Fruit fly (Drosophila melanogaster) whole organism, embryonic: Measurements from ENCODE around the gene enc.

Source experiments
- CG10274 ChIP-seq: fragments of 200-800 bp; sonication (Bioruptor generic); optimal IDR thresholded peaks from 3 replicates; lab custom pipeline; 2017; ENCODE audit warnings: missing biosample characterization, mild to moderate bottlenecking, missing genetic modification characterization
- CG11504 ChIP-seq: fragments of 200-800 bp; sonication (Bioruptor generic); optimal IDR thresholded peaks from 3 replicates; lab custom pipeline; 2019; ENCODE audit warnings: missing biosample characterization, mild to moderate bottlenecking, missing genetic modification characterization, moderate library complexity
- CG12744 ChIP-seq: fragments of 200-800 bp; sonication (Bioruptor generic); optimal IDR thresholded peaks from 2 replicates; lab custom pipeline; 2016; ENCODE audit warnings: missing biosample characterization, missing genetic modification characterization
- CG13296 ChIP-seq: fragments of 200-800 bp; sonication (Bioruptor generic); optimal IDR thresholded peaks from 3 replicates; lab custom pipeline; 2018; ENCODE audit warnings: missing biosample characterization, mild to moderate bottlenecking, missing genetic modification characterization
- CG13894 ChIP-seq: fragments of 200-800 bp; sonication (Bioruptor generic); optimal IDR thresholded peaks from 3 replicates; lab custom pipeline; 2018; ENCODE audit warnings: missing biosample characterization, mild to moderate bottlenecking, missing genetic modification characterization, moderate library complexity
- CG17385 ChIP-seq: fragments of 200-800 bp; sonication (Bioruptor generic); optimal IDR thresholded peaks from 3 replicates; lab custom pipeline; 2018; ENCODE audit warnings: missing biosample characterization, mild to moderate bottlenecking, missing genetic modification characterization
- CG18764 ChIP-seq: fragments of 200-800 bp; sonication (Bioruptor generic); optimal IDR thresholded peaks from 3 replicates; lab custom pipeline; 2016; ENCODE audit warnings: missing biosample characterization, missing genetic modification characterization
- CG30020 ChIP-seq: fragments of 200-800 bp; optimal IDR thresholded peaks from 2 replicates; lab custom pipeline; 2019; ENCODE audit warnings: missing biosample characterization, mild to moderate bottlenecking, missing genetic modification characterization, moderate library complexity
- CG3065 ChIP-seq: fragments of 200-800 bp; sonication (Bioruptor generic); optimal IDR thresholded peaks from 2 replicates; lab custom pipeline; 2016; ENCODE audit warnings: missing biosample characterization, missing genetic modification characterization
- CG4282 ChIP-seq: fragments of 200-800 bp; sonication (Bioruptor generic); optimal IDR thresholded peaks from 2 replicates; lab custom pipeline; 2016; ENCODE audit warnings: missing biosample characterization, missing genetic modification characterization
- CG43689 ChIP-seq: fragments of 200-800 bp; sonication (Bioruptor generic); IDR thresholded peaks from 2 replicates; pipeline ENCODE4 v1.3.6; 2022; ENCODE audit warnings: missing biosample characterization, missing genetic modification characterization
- CG4820 ChIP-seq: fragments of 200-800 bp; sonication (Bioruptor generic); optimal IDR thresholded peaks from 3 replicates; lab custom pipeline; 2016; ENCODE audit warnings: missing biosample characterization, missing genetic modification characterization
- CG7745 ChIP-seq: fragments of 200-800 bp; sonication (Bioruptor generic); optimal IDR thresholded peaks from 2 replicates; lab custom pipeline; 2018; ENCODE audit warnings: missing biosample characterization, mild to moderate bottlenecking, missing genetic modification characterization, moderate library complexity
- CG7786 ChIP-seq: fragments of 200-800 bp; sonication (Bioruptor generic); optimal IDR thresholded peaks from 2 replicates; lab custom pipeline; 2016; ENCODE audit warnings: missing biosample characterization, missing genetic modification characterization
- CG8924 ChIP-seq: fragments of 200-800 bp; optimal IDR thresholded peaks from 3 replicates; lab custom pipeline; 2019; ENCODE audit warnings: missing biosample characterization, mild to moderate bottlenecking, missing genetic modification characterization, moderate library complexity
- CG9727 ChIP-seq: fragments of 200-800 bp; sonication (Bioruptor generic); optimal IDR thresholded peaks from 3 replicates; lab custom pipeline; 2017; ENCODE audit warnings: missing biosample characterization, mild to moderate bottlenecking, missing genetic modification characterization
- CHES-1-like ChIP-seq: fragments of 200-800 bp; sonication (Bioruptor generic); optimal IDR thresholded peaks from 2 replicates; lab custom pipeline; 2016; ENCODE audit warnings: missing biosample characterization, missing genetic modification characterization
- CrebB ChIP-seq: fragments of 200-800 bp; sonication (Bioruptor generic); optimal IDR thresholded peaks from 3 replicates; lab custom pipeline; 2018; ENCODE audit warnings: missing biosample characterization, mild to moderate bottlenecking, missing genetic modification characterization
- D19B ChIP-seq: fragments of 200-800 bp; sonication (Bioruptor generic); optimal IDR thresholded peaks from 2 replicates; lab custom pipeline; 2017; ENCODE audit warnings: missing biosample characterization, mild to moderate bottlenecking, missing genetic modification characterization
- Dfd ChIP-seq, 2 experiments: fragments of >200 bp; optimal IDR thresholded peaks; 2 replicates each; lab custom pipeline; 2017; ENCODE audit warnings: missing biosample characterization in 2 of 2, missing genetic modification characterization in 2 of 2
- Doc2 ChIP-seq: fragments of 200-800 bp; sonication (Bioruptor generic); IDR thresholded peaks from 2 replicates; pipeline ENCODE4 v1.3.6; 2022; ENCODE audit warnings: missing biosample characterization, missing genetic modification characterization
- Dref ChIP-seq: fragments of 200-800 bp; sonication (Bioruptor generic); IDR thresholded peaks from 2 replicates; pipeline ENCODE4 v1.3.6; 2022; ENCODE audit warnings: missing biosample characterization, missing genetic modification characterization
- Drgx ChIP-seq: fragments of 200-800 bp; sonication (Bioruptor generic); IDR thresholded peaks from 2 replicates; pipeline ENCODE4 v1.3.6; 2022; ENCODE audit warnings: missing biosample characterization, missing genetic modification characterization
- H2.0 ChIP-seq: fragments of 200-800 bp; sonication (Bioruptor generic); IDR thresholded peaks from 2 replicates; pipeline ENCODE4 v1.3.6; 2022; ENCODE audit warnings: missing biosample characterization, missing genetic modification characterization
- HLH4C ChIP-seq: fragments of 200-800 bp; sonication (Bioruptor generic); IDR thresholded peaks from 3 replicates; pipeline ENCODE4 v1.3.6; 2022; ENCODE audit warnings: missing biosample characterization, missing genetic modification characterization; ENCODE audit not compliant: partially characterized antibody
- Med ChIP-seq: fragments of 200-800 bp; sonication (Bioruptor generic); peaks from one replicate; lab custom pipeline; 2016; ENCODE audit warnings: missing biosample characterization, missing genetic modification characterization, mild to moderate bottlenecking, inconsistent platforms, moderate library complexity
- Mes4 ChIP-seq: fragments of 200-800 bp; sonication (Bioruptor generic); optimal IDR thresholded peaks from 2 replicates; lab custom pipeline; 2016; ENCODE audit warnings: missing biosample characterization, missing genetic modification characterization
- Nf-YA ChIP-seq: fragments of 200-800 bp; sonication (Bioruptor generic); IDR thresholded peaks from 2 replicates; pipeline ENCODE4 v1.3.6; 2022; ENCODE audit warnings: missing biosample characterization, missing genetic modification characterization
- PHDP ChIP-seq: fragments of 200-800 bp; sonication (Bioruptor generic); optimal IDR thresholded peaks from 3 replicates; lab custom pipeline; 2018; ENCODE audit warnings: missing biosample characterization, mild to moderate bottlenecking, missing genetic modification characterization, moderate library complexity
- Stat92E ChIP-seq, 3 experiments: fragments of >200 bp in 2 of 3; fragments of 200-800 bp in 1 of 3; sonication (Bioruptor generic) in 1 of 3; optimal IDR thresholded peaks; 2 replicates each; lab custom pipeline; 2017 to 2019; ENCODE audit warnings: missing biosample characterization in 3 of 3, missing genetic modification characterization in 3 of 3, mild to moderate bottlenecking in 1 of 3, moderate library complexity in 1 of 3
- az2 ChIP-seq: fragments of 200-800 bp; sonication (Bioruptor generic); optimal IDR thresholded peaks from 3 replicates; lab custom pipeline; 2016; ENCODE audit warnings: missing biosample characterization, missing genetic modification characterization
- dmrt99B ChIP-seq: fragments of 200-800 bp; sonication (Bioruptor generic); optimal IDR thresholded peaks from 2 replicates; lab custom pipeline; 2018; ENCODE audit warnings: missing biosample characterization, mild to moderate bottlenecking, missing genetic modification characterization, moderate library complexity
- dpn ChIP-seq, 2 experiments: fragments of 200-800 bp; sonication (Bioruptor generic); optimal IDR thresholded peaks; 3 replicates each; lab custom pipeline; 2016; ENCODE audit warnings: missing biosample characterization in 2 of 2, missing genetic modification characterization in 2 of 2
- emc ChIP-seq: fragments of 200-800 bp; sonication (Bioruptor generic); optimal IDR thresholded peaks from 2 replicates; lab custom pipeline; 2016; ENCODE audit warnings: missing biosample characterization, missing genetic modification characterization
- ems ChIP-seq: fragments of 200-800 bp; sonication (Bioruptor generic); optimal IDR thresholded peaks from 3 replicates; lab custom pipeline; 2016; ENCODE audit warnings: missing biosample characterization, missing genetic modification characterization
- esg ChIP-seq: fragments of 200-800 bp; sonication (Bioruptor generic); conservative IDR thresholded peaks from 2 replicates; pipeline ENCODE4 v1.3.6; 2022; ENCODE audit warnings: missing biosample characterization, missing genetic modification characterization
- fd96Cb ChIP-seq: fragments of 200-800 bp; sonication (Bioruptor generic); optimal IDR thresholded peaks from 2 replicates; lab custom pipeline; 2018; ENCODE audit warnings: missing biosample characterization, mild to moderate bottlenecking, missing genetic modification characterization, moderate library complexity
- gsb ChIP-seq: fragments of 200-800 bp; sonication (Bioruptor generic); IDR thresholded peaks from 2 replicates; pipeline ENCODE4 v1.3.6; 2022; ENCODE audit warnings: missing biosample characterization, missing genetic modification characterization
- hbn ChIP-seq: fragments of 200-800 bp; sonication (Bioruptor generic); IDR thresholded peaks from 2 replicates; pipeline ENCODE4 v1.3.6; 2022; ENCODE audit warnings: missing biosample characterization, missing genetic modification characterization; ENCODE audit not compliant: partially characterized antibody
- inv ChIP-seq: fragments of 200-800 bp; sonication (Bioruptor generic); IDR thresholded peaks from 2 replicates; pipeline ENCODE4 v1.3.6; 2022; ENCODE audit warnings: missing biosample characterization, missing genetic modification characterization; ENCODE audit not compliant: partially characterized antibody
- pfk ChIP-seq: fragments of 200-800 bp; sonication (Bioruptor generic); optimal IDR thresholded peaks from 2 replicates; lab custom pipeline; 2018; ENCODE audit warnings: missing biosample characterization, mild to moderate bottlenecking, missing genetic modification characterization, moderate library complexity
- salm ChIP-seq: fragments of 200-800 bp; sonication (Bioruptor generic); optimal IDR thresholded peaks from 2 replicates; lab custom pipeline; 2018; ENCODE audit warnings: missing biosample characterization, mild to moderate bottlenecking, missing genetic modification characterization
- scrt ChIP-seq: fragments of 200-800 bp; sonication (Bioruptor generic); optimal IDR thresholded peaks from 2 replicates; lab custom pipeline; 2018; ENCODE audit warnings: missing biosample characterization, mild to moderate bottlenecking, missing genetic modification characterization, moderate library complexity
- sim ChIP-seq: fragments of 200-800 bp; sonication (Bioruptor generic); IDR thresholded peaks from 2 replicates; pipeline ENCODE4 v1.3.6; 2022; ENCODE audit warnings: missing biosample characterization, missing genetic modification characterization
- stc ChIP-seq: fragments of 200-800 bp; sonication (Bioruptor generic); IDR thresholded peaks from 2 replicates; pipeline ENCODE4 v1.3.6; 2022; ENCODE audit warnings: missing biosample characterization, missing genetic modification characterization
- tna ChIP-seq: fragments of 200-800 bp; sonication (Bioruptor generic); IDR thresholded peaks from 2 replicates; pipeline ENCODE4 v1.3.6; 2022; ENCODE audit warnings: missing biosample characterization, missing genetic modification characterization; ENCODE audit not compliant: partially characterized antibody
- unc-4 ChIP-seq: fragments of 200-800 bp; sonication (Bioruptor generic); IDR thresholded peaks from 2 replicates; pipeline ENCODE4 v1.3.6; 2022; ENCODE audit warnings: missing biosample characterization, missing genetic modification characterization; ENCODE audit not compliant: partially characterized antibody
- vnd ChIP-seq: fragments of 200-800 bp; sonication (Bioruptor generic); IDR thresholded peaks from 3 replicates; pipeline ENCODE4 v1.3.6; 2022; ENCODE audit warnings: missing biosample characterization, missing genetic modification characterization; ENCODE audit not compliant: partially characterized antibody
- wek ChIP-seq: fragments of 200-800 bp; sonication (Bioruptor generic); optimal IDR thresholded peaks from 3 replicates; lab custom pipeline; 2018; ENCODE audit warnings: missing biosample characterization, mild to moderate bottlenecking, missing genetic modification characterization, moderate library complexity

The enc gene

dm6 chr3L:3785002-3785661 lies 33.3 kb upstream of the enc start (continued):
- TF ChIP-seq CG12744 (GFP tag; lab: Kevin White, UChicago) (peak; percentile 83), Doc2 (GFP tag; lab: Robert Waterston, UW) (peak; percentile 94), Drgx (peak; percentile 99), stc (GFP tag; lab: Robert Waterston, UW) (peak; percentile 97), az2 (GFP tag; lab: Kevin White, UChicago) (peak; percentile 96), emc (GFP tag; lab: Kevin White, UChicago) (peak; percentile 84), CrebB (tag; lab: Kevin White, UChicago) (peak; percentile 91), Dfd (GFP tag; optimal IDR thresholded peaks at IDR 0.05; lab: Kevin White, UChicago) (no peak), CG30020 (tag; lab: Kevin White, UChicago) (peak; percentile 32), wek (peak; percentile 87), CG3065 (GFP tag; lab: Kevin White, UChicago) (peak; percentile 94), Mes4 (GFP tag; lab: Kevin White, UChicago) (peak; percentile 95), HLH4C (GFP tag; lab: Robert Waterston, UW) (peak; percentile 49; the same call in 2 of the 3 replicates), CG10274 (GFP tag; lab: Kevin White, UChicago) (peak; percentile 58), fd96Cb (tag; lab: Kevin White, UChicago) (peak; percentile 89), CG4282 (GFP tag; lab: Kevin White, UChicago) (peak; percentile 97), CG8924 (tag; lab: Kevin White, UChicago) (peak; percentile 93), vnd (GFP tag; lab: Robert Waterston, UW) (peak; percentile 42; the same call in 1 of the 3 replicates), Nf-YA (GFP tag; lab: Robert Waterston, UW) (peak; percentile 91), CG9727 (GFP tag; lab: Kevin White, UChicago) (peak; percentile 92), CG4820 (peak; percentile 92), pfk (no peak), Dref (GFP tag; lab: Robert Waterston, UW) (no peak), CG7786 (GFP tag; lab: Kevin White, UChicago) (peak; percentile 95), dpn (GFP tag; optimal IDR thresholded peaks at IDR 0.05; lab: Kevin White, UChicago) (peak; percentile 94 to 97), unc-4 (GFP tag; lab: Robert Waterston, UW) (no peak), CG11504 (peak; percentile 91), CG13894 (tag; lab: Kevin White, UChicago) (peak; percentile 0), tna (GFP tag; lab: Robert Waterston, UW) (0 out of 2 replicates have a peak, but pooled peaks have one; percentile 32), scrt (peak; percentile 63), PHDP (tag; lab: Kevin White, UChicago) (peak; percentile 95), gsb (GFP tag; lab: Robert Waterston, UW) (peak; percentile 87), CHES-1-like (peak; percentile 93), sim (GFP tag; lab: Robert Waterston, UW) (peak; percentile 94), Stat92E (GFP tag; optimal IDR thresholded peaks at IDR 0.05; lab: Kevin White, UChicago) (peak in 1 of 3 experiments; percentile 14), Med (peak; percentile 99), CG13296 (GFP tag; lab: Kevin White, UChicago) (peak; percentile 46), esg (peak; percentile 95), CG17385 (GFP tag; lab: Kevin White, UChicago) (peak; percentile 87), H2.0 (GFP tag; lab: Robert Waterston, UW) (peak; percentile 96), CG7745 (tag; lab: Kevin White, UChicago) (peak; percentile 50), dmrt99B (tag; lab: Kevin White, UChicago) (peak; percentile 94), inv (GFP tag; lab: Robert Waterston, UW) (no peak), hbn (GFP tag; lab: Robert Waterston, UW) (no peak), salm (tag; lab: Kevin White, UChicago) (peak; percentile 90), D19B (GFP tag; lab: Kevin White, UChicago) (peak; percentile 59), ems (GFP tag; lab: Kevin White, UChicago) (peak; percentile 90), CG18764 (GFP tag; lab: Kevin White, UChicago) (peak; percentile 87), CG43689 (GFP tag; lab: Robert Waterston, UW) (peak; percentile 93)
